Fruit fly (Drosophila melanogaster): ENCODE measurements around the gene Fbxl7.

Fbxl7 gene

dm6 chr3R:15919367-15920228 lies 1.1 kb upstream of the Fbxl7 start:
- TF ChIP-seq CG8301 (tag; optimal IDR thresholded peaks at IDR 0.05) (peak; percentile 97), CG12605 (GFP tag; IDR thresholded peaks at IDR 0.05) (peak; percentile 95), fd96Ca (GFP tag; IDR thresholded peaks at IDR 0.05) (peak; percentile 97), CG15710 (tag; optimal IDR thresholded peaks at IDR 0.05) (peak; percentile 93), EcR (GFP tag; optimal IDR thresholded peaks at IDR 0.05) (peak; percentile 69), CG10348 (GFP tag; IDR thresholded peaks at IDR 0.05) (peak; percentile 75), Ets98B (GFP tag; IDR thresholded peaks at IDR 0.05) (peak; percentile 95), Pif1A (GFP tag; optimal IDR thresholded peaks at IDR 0.05) (peak; percentile 96), CG34367 (tag; optimal IDR thresholded peaks at IDR 0.05) (peak; percentile 97), CG17806 (tag; optimal IDR thresholded peaks at IDR 0.05) (peak; percentile 96), CG4496 (GFP tag; IDR thresholded peaks at IDR 0.05) (peak; percentile 97), CG32121 (GFP tag; IDR thresholded peaks at IDR 0.05) (peak; percentile 92), rn (GFP tag; IDR thresholded peaks at IDR 0.05) (peak; percentile 96), D1 (tag; optimal IDR thresholded peaks at IDR 0.05) (peak; percentile 90), CG8159 (tag; optimal IDR thresholded peaks at IDR 0.05) (peak; percentile 94), Snoo (tag; optimal IDR thresholded peaks at IDR 0.05) (peak; percentile 96), gl (tag; optimal IDR thresholded peaks at IDR 0.05) (peak; percentile 89), CG14655 (GFP tag; optimal IDR thresholded peaks at IDR 0.05) (peak; percentile 97), CG13204 (GFP tag; optimal IDR thresholded peaks at IDR 0.05) (peak; percentile 98), Pif1B (GFP tag; optimal IDR thresholded peaks at IDR 0.05) (peak; percentile 98), CG9948 (tag; optimal IDR thresholded peaks at IDR 0.05) (peak; percentile 95)

- TF ChIP-seq CG32121 (GFP tag; IDR thresholded peaks at IDR 0.05) (peak; percentile 6; the same call in 1 of the 2 replicates), CG14655 (GFP tag; optimal IDR thresholded peaks at IDR 0.05) (peak; percentile 1), EcR (GFP tag; optimal IDR thresholded peaks at IDR 0.05) (no peak), CG12605 (GFP tag; IDR thresholded peaks at IDR 0.05) (no peak)
Measured at dm6 chr3R:15920229-15920533, 517 bp upstream of the Fbxl7 start.

- TF ChIP-seq CG9948 (tag; optimal IDR thresholded peaks at IDR 0.05) (no peak), Pif1B (GFP tag; optimal IDR thresholded peaks at IDR 0.05) (no peak), CG12605 (GFP tag; IDR thresholded peaks at IDR 0.05) (no peak), fd96Ca (GFP tag; IDR thresholded peaks at IDR 0.05) (no peak), CG4496 (GFP tag; IDR thresholded peaks at IDR 0.05) (no peak)
Measured at dm6 chr3R:15921747-15922146, 1.0 kb downstream of the Fbxl7 start.

dm6 chr3R:15922622-15923574 lies 2.2 kb downstream of the Fbxl7 start:
- TF ChIP-seq CG12605 (GFP tag; IDR thresholded peaks at IDR 0.05) (peak; percentile 79), CG8301 (tag; optimal IDR thresholded peaks at IDR 0.05) (peak; percentile 10), CG32121 (GFP tag; IDR thresholded peaks at IDR 0.05) (peak; percentile 51; the same call in 1 of the 2 replicates), CG15710 (tag; optimal IDR thresholded peaks at IDR 0.05) (no peak), rn (GFP tag; IDR thresholded peaks at IDR 0.05) (no peak), CG14655 (GFP tag; optimal IDR thresholded peaks at IDR 0.05) (peak; percentile 44), fd96Ca (GFP tag; IDR thresholded peaks at IDR 0.05) (no peak), CG17806 (tag; optimal IDR thresholded peaks at IDR 0.05) (no peak), Snoo (tag; optimal IDR thresholded peaks at IDR 0.05) (no peak), Ets98B (GFP tag; IDR thresholded peaks at IDR 0.05) (peak; percentile 50; the same call in 1 of the 2 replicates), CG4496 (GFP tag; IDR thresholded peaks at IDR 0.05) (no peak)

dm6 chr3R:15925329-15925728 lies 4.6 kb downstream of the Fbxl7 start, which contains the start of gene CG34276:
CG34276 (plus strand) TSS chr3R:15925629.
- no peak for TF ChIP-seq CG14655 (GFP tag; optimal IDR thresholded peaks at IDR 0.05)

- no peak for TF ChIP-seq CG12605 (GFP tag; IDR thresholded peaks at IDR 0.05)
Measured at dm6 chr3R:15925939-15926338, 5.2 kb downstream of the Fbxl7 start.

dm6 chr3R:15927172-15927571 lies 6.5 kb downstream of the Fbxl7 start:
- TF ChIP-seq CG32121 (GFP tag; IDR thresholded peaks at IDR 0.05) (peak; percentile 75), Snoo (tag; optimal IDR thresholded peaks at IDR 0.05) (no peak), CG10348 (GFP tag; IDR thresholded peaks at IDR 0.05) (no peak), CG14655 (GFP tag; optimal IDR thresholded peaks at IDR 0.05) (no peak), CG9948 (tag; optimal IDR thresholded peaks at IDR 0.05) (no peak), Pif1A (GFP tag; optimal IDR thresholded peaks at IDR 0.05) (no peak), D1 (tag; optimal IDR thresholded peaks at IDR 0.05) (no peak), CG12605 (GFP tag; IDR thresholded peaks at IDR 0.05) (no peak), Ets98B (GFP tag; IDR thresholded peaks at IDR 0.05) (peak; percentile 70), Pif1B (GFP tag; optimal IDR thresholded peaks at IDR 0.05) (no peak), CG15710 (tag; optimal IDR thresholded peaks at IDR 0.05) (no peak), fd96Ca (GFP tag; IDR thresholded peaks at IDR 0.05) (peak; percentile 74), rn (GFP tag; IDR thresholded peaks at IDR 0.05) (no peak), gl (tag; optimal IDR thresholded peaks at IDR 0.05) (no peak), CG17806 (tag; optimal IDR thresholded peaks at IDR 0.05) (no peak), CG8301 (tag; optimal IDR thresholded peaks at IDR 0.05) (peak; percentile 74), CG13204 (GFP tag; optimal IDR thresholded peaks at IDR 0.05) (no peak), CG4496 (GFP tag; IDR thresholded peaks at IDR 0.05) (peak; percentile 86), CG34367 (tag; optimal IDR thresholded peaks at IDR 0.05) (no peak), EcR (GFP tag; optimal IDR thresholded peaks at IDR 0.05) (no peak), CG8159 (tag; optimal IDR thresholded peaks at IDR 0.05) (no peak)

Measured in whole organism, pupa.